Worm (Caenorhabditis elegans) whole organism, L1 larva: ENCODE data around the gene C46F11.4.

Experiments
- C16A3.4 ChIP-seq: fragments of 150-350 bp; optimal IDR thresholded peaks from 2 replicates; lab custom pipeline; 2014; ENCODE audit warnings: missing biosample characterization, missing genetic modification characterization
- C34B4.2 ChIP-seq: sonication (generic microtip); optimal IDR thresholded peaks from 2 replicates; lab custom pipeline; 2017; ENCODE audit warnings: mild to moderate bottlenecking, missing genetic modification characterization, missing compliant biosample characterization
- aha-1 ChIP-seq: fragments of 150-350 bp; optimal IDR thresholded peaks from 2 replicates; lab custom pipeline; 2014; ENCODE audit warnings: missing biosample characterization, missing genetic modification characterization
- alr-1 ChIP-seq: fragments of 200-800 bp; sonication (Bioruptor generic); optimal IDR thresholded peaks from 2 replicates; lab custom pipeline; 2018; ENCODE audit warnings: borderline replicate concordance, mild to moderate bottlenecking, missing genetic modification characterization, missing compliant biosample characterization
- blmp-1 ChIP-seq: fragments of 150-350 bp; optimal IDR thresholded peaks from 2 replicates; lab custom pipeline; 2014; ENCODE audit warnings: missing biosample characterization, missing genetic modification characterization
- dpl-1 ChIP-seq, 3 experiments: fragments of 150-350 bp in 2 of 3; sonication (generic microtip) in 1 of 3; optimal IDR thresholded peaks; 2 replicates each; lab custom pipeline; 2014 to 2017; ENCODE audit warnings: missing biosample characterization in 3 of 3, missing genetic modification characterization in 3 of 3, missing genetic modification reagents in 3 of 3
- dsc-1 ChIP-seq: sonication (generic microtip); optimal IDR thresholded peaks from 2 replicates; lab custom pipeline; 2016; ENCODE audit warnings: mild to moderate bottlenecking, missing genetic modification characterization, missing compliant biosample characterization
- efl-1 ChIP-seq, 4 experiments: fragments of 150-350 bp; optimal IDR thresholded peaks in 3 of 4; peaks in 1 of 4; 1 replicate in 1 of 4; 2 replicates in 3 of 4; lab custom pipeline; 2014; ENCODE audit warnings: missing biosample characterization in 2 of 4, missing genetic modification characterization in 2 of 4, missing genetic modification reagents in 2 of 4
- egl-27 ChIP-seq, 2 experiments: fragments of 150-350 bp in 1 of 2; sonication (generic microtip); optimal IDR thresholded peaks; 3 replicates each; lab custom pipeline; 2017 to 2018; ENCODE audit warnings: missing biosample characterization in 2 of 2, missing genetic modification characterization in 2 of 2, missing genetic modification reagents in 2 of 2
- elt-2 ChIP-seq: sonication (generic microtip); optimal IDR thresholded peaks from 2 replicates; lab custom pipeline; 2016; ENCODE audit warnings: missing genetic modification characterization, mild to moderate bottlenecking, inconsistent platforms, missing compliant biosample characterization, missing genetic modification reagents
- elt-3 ChIP-seq, 6 experiments: fragments of 150-350 bp in 1 of 6; sonication (generic microtip); optimal IDR thresholded peaks; 2 replicates each; lab custom pipeline; 2017 to 2018; ENCODE audit warnings: missing biosample characterization in 6 of 6, missing genetic modification characterization in 6 of 6, inconsistent platforms in 1 of 6
- hpl-2 ChIP-seq: fragments of 150-350 bp; optimal IDR thresholded peaks from 2 replicates; lab custom pipeline; 2014; ENCODE audit warnings: missing biosample characterization, missing genetic modification reagents, missing genetic modification characterization
- irx-1 ChIP-seq: sonication (generic microtip); optimal IDR thresholded peaks from 2 replicates; lab custom pipeline; 2016; ENCODE audit warnings: missing genetic modification characterization, missing compliant biosample characterization
- jun-1 ChIP-seq: fragments of 150-350 bp; optimal IDR thresholded peaks from 2 replicates; lab custom pipeline; 2014; ENCODE audit warnings: missing biosample characterization, missing genetic modification reagents, missing genetic modification characterization
- lin-14 ChIP-seq: fragments of 200-800 bp; sonication (Bioruptor generic); optimal IDR thresholded peaks from 2 replicates; lab custom pipeline; 2018; ENCODE audit warnings: mild to moderate bottlenecking, missing genetic modification characterization, moderate library complexity, missing compliant biosample characterization
- lin-15B ChIP-seq: fragments of 150-350 bp; sonication (generic microtip); optimal IDR thresholded peaks from 3 replicates; lab custom pipeline; 2014; ENCODE audit warnings: missing biosample characterization, missing genetic modification characterization
- lin-35 ChIP-seq, 2 experiments: fragments of 150-350 bp; optimal IDR thresholded peaks; 2 replicates each; lab custom pipeline; 2014; ENCODE audit warnings: missing biosample characterization in 2 of 2, missing genetic modification characterization in 2 of 2, missing genetic modification reagents in 2 of 2
- lin-39 ChIP-seq: fragments of 150-350 bp; optimal IDR thresholded peaks from 2 replicates; lab custom pipeline; 2014; ENCODE audit warnings: missing biosample characterization, missing genetic modification reagents, missing genetic modification characterization
- lsy-2 ChIP-seq, 2 experiments: fragments of 150-350 bp; optimal IDR thresholded peaks; 2 replicates each; lab custom pipeline; 2014; ENCODE audit warnings: missing biosample characterization in 2 of 2, missing genetic modification characterization in 2 of 2
- mab-9 ChIP-seq: fragments of 200-800 bp; sonication (Bioruptor generic); IDR thresholded peaks from 2 replicates; pipeline ENCODE4 v1.3.6; 2022; ENCODE audit warnings: missing genetic modification reagents, missing genetic modification characterization, missing compliant biosample characterization
- mdl-1 ChIP-seq, 2 experiments: fragments of 150-350 bp; optimal IDR thresholded peaks; 2 replicates each; lab custom pipeline; 2014 to 2017; ENCODE audit warnings: missing biosample characterization in 2 of 2, missing genetic modification characterization in 2 of 2, inconsistent platforms in 1 of 2
- mep-1 ChIP-seq: fragments of 150-350 bp; optimal IDR thresholded peaks from 2 replicates; lab custom pipeline; 2014; ENCODE audit warnings: missing biosample characterization, missing genetic modification characterization
- nhr-12 ChIP-seq: sonication (generic microtip); optimal IDR thresholded peaks from 2 replicates; lab custom pipeline; 2017; ENCODE audit warnings: missing biosample characterization, missing genetic modification characterization
- nhr-28 ChIP-seq: fragments of 150-350 bp; optimal IDR thresholded peaks from 2 replicates; lab custom pipeline; 2014; ENCODE audit warnings: missing biosample characterization, missing genetic modification characterization
- nhr-71 ChIP-seq: sonication (generic microtip); optimal IDR thresholded peaks from 2 replicates; lab custom pipeline; 2016; ENCODE audit warnings: mild to moderate bottlenecking, missing genetic modification characterization, moderate library complexity, missing compliant biosample characterization
- nhr-76 ChIP-seq: sonication (generic microtip); optimal IDR thresholded peaks from 2 replicates; lab custom pipeline; 2017; ENCODE audit warnings: missing biosample characterization, missing genetic modification characterization
- nhr-84 ChIP-seq: sonication (generic microtip); optimal IDR thresholded peaks from 2 replicates; lab custom pipeline; 2017; ENCODE audit warnings: missing biosample characterization, missing genetic modification characterization
- nhr-85 ChIP-seq: sonication (generic microtip); peaks from one replicate; lab custom pipeline; 2016; ENCODE audit warnings: missing genetic modification characterization, inconsistent platforms, missing compliant biosample characterization
- pax-3 ChIP-seq: fragments of 200-800 bp; sonication (Bioruptor generic); optimal IDR thresholded peaks from 2 replicates; lab custom pipeline; 2018; ENCODE audit warnings: mild to moderate bottlenecking, missing genetic modification characterization, moderate library complexity, missing compliant biosample characterization
- skn-1 ChIP-seq: fragments of 150-350 bp; optimal IDR thresholded peaks from 2 replicates; lab custom pipeline; 2014; ENCODE audit warnings: missing biosample characterization, missing genetic modification characterization
- sup-37 ChIP-seq: fragments of 200-800 bp; sonication (Bioruptor generic); optimal IDR thresholded peaks from 2 replicates; lab custom pipeline; 2018; ENCODE audit warnings: mild to moderate bottlenecking, missing genetic modification characterization, missing compliant biosample characterization
- tbx-2 ChIP-seq: sonication (generic microtip); optimal IDR thresholded peaks from 2 replicates; lab custom pipeline; 2016; ENCODE audit warnings: missing genetic modification characterization, missing compliant biosample characterization
- unc-130 ChIP-seq: fragments of 150-350 bp; optimal IDR thresholded peaks from 2 replicates; lab custom pipeline; 2017; ENCODE audit warnings: missing biosample characterization, missing genetic modification characterization, inconsistent platforms
- unc-30 ChIP-seq: sonication (generic microtip); optimal IDR thresholded peaks from 2 replicates; lab custom pipeline; 2017; ENCODE audit warnings: missing biosample characterization, missing genetic modification characterization
- unc-62 ChIP-seq: fragments of 150-350 bp; optimal IDR thresholded peaks from 2 replicates; lab custom pipeline; 2014; ENCODE audit warnings: missing biosample characterization, missing genetic modification reagents, missing genetic modification characterization
- xbp-1 ChIP-seq: sonication (generic microtip); optimal IDR thresholded peaks from 2 replicates; lab custom pipeline; 2016; ENCODE audit warnings: missing genetic modification characterization, missing compliant biosample characterization
- zip-4 ChIP-seq: fragments of 200-800 bp; sonication (Bioruptor generic); optimal IDR thresholded peaks from 2 replicates; lab custom pipeline; 2018; ENCODE audit warnings: mild to moderate bottlenecking, missing genetic modification characterization, moderate library complexity, missing compliant biosample characterization
- ztf-4 ChIP-seq: fragments of 150-350 bp; optimal IDR thresholded peaks from 2 replicates; lab custom pipeline; 2014; ENCODE audit warnings: missing biosample characterization, missing genetic modification characterization

C46F11.4 gene

ce11 chrIII:3650266-3650665, 13.8 kb downstream of the C46F11.4 start:
- no peak for TF ChIP-seq alr-1
- TF ChIP-seq lin-14 (GFP tag; lab: Kevin White, UChicago): peak; percentile 28
- TF ChIP-seq irx-1 (tag; lab: Kevin White, UChicago): no peak
- no peak for TF ChIP-seq mab-9 (GFP tag; lab: Robert Waterston, UW)
- TF ChIP-seq blmp-1: peak; percentile 19
- TF ChIP-seq tbx-2 (tag; lab: Kevin White, UChicago): no peak
- peak; percentile 24 for TF ChIP-seq mep-1 (tag; lab: Kevin White, UChicago)
- peak; percentile 53 for TF ChIP-seq skn-1

DNA sequence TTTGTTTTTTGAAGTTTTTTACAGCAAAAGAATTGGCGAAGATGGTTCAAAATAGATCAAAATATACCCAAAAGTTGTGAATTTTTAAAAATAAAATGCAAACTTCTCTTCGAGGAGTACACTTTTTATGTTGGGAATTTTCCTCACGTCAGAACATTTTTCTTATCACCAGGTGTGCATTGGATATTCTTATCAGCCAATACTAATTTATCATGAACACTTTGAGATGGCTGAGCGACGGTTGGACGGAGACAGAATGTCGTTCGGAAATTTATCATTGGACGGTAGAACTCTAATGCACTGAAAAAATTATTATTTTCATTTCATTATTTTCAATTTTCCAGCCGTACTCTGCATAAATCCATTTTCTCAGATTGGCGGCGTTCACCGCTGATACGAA, 14.8 kb downstream of the C46F11.4 start:
- TF ChIP-seq C16A3.4 (tag; lab: Kevin White, UChicago) (no peak), lin-39 (no peak), hpl-2 (GFP tag; lab: Kevin White, UChicago) (no peak)
- TF ChIP-seq, all 84 proteins: peak for 0

DNA sequence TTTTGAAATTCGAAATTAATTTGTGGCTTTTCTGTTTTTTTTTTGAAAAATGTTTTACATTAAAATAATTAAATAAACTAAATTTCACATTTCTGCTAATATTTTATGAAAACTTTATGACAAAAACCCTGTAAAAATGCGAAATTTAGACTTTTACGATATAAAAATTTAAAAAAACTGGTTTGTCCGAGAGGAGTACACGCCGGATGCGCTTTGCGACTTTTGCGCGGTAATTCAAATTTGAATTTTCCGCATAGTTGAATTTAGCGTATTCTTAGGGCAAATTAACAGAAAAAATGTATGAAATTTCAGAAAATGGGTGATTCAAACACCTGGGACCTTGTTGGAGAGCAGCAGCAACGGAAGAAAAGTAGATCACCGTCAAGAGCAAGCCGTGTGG, 20.0 kb downstream of the C46F11.4 start, which contains the start of gene unc-93:
Gene unc-93, plus strand, starts transcription at position 301 of the 400 bp plus-strand sequence.
- TF ChIP-seq xbp-1 (tag; lab: Kevin White, UChicago) (no peak), efl-1 (optimal IDR thresholded peaks at IDR 0.05; lab: Kevin White, UChicago) (no peak), efl-1 (GFP tag; optimal IDR thresholded peaks at IDR 0.05 in 1 of 2; lab: Kevin White, UChicago) (peak in 1 of 2 experiments; percentile 20), dpl-1 (GFP tag; optimal IDR thresholded peaks at IDR 0.05; lab: Kevin White, UChicago) (peak in 1 of 3 experiments; percentile 0)
- TF ChIP-seq, all 84 proteins: peak for 2

DNA sequence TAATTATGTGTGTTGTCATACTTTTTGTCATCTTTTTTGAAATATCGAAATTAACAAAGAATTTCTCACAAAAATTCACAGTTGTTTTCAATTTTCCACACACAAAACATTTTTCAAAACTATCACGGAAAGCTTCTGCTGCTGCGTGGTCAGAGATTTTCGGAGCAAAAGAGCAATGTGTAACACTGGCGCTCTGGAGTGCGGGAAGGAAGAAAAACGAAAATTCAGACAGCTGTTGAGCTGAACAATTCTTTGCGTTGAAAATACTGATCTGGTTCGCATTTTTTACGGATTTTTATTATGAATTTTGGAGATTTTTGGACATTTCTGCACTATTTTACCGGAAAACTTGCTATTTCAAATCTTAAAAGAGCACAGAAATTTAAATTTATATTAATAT, 20.5 kb downstream of the C46F11.4 start:
- TF ChIP-seq dsc-1 (tag; lab: Kevin White, UChicago): peak; percentile 20
- no peak for TF ChIP-seq unc-130 (tag; lab: Kevin White, UChicago)

DNA sequence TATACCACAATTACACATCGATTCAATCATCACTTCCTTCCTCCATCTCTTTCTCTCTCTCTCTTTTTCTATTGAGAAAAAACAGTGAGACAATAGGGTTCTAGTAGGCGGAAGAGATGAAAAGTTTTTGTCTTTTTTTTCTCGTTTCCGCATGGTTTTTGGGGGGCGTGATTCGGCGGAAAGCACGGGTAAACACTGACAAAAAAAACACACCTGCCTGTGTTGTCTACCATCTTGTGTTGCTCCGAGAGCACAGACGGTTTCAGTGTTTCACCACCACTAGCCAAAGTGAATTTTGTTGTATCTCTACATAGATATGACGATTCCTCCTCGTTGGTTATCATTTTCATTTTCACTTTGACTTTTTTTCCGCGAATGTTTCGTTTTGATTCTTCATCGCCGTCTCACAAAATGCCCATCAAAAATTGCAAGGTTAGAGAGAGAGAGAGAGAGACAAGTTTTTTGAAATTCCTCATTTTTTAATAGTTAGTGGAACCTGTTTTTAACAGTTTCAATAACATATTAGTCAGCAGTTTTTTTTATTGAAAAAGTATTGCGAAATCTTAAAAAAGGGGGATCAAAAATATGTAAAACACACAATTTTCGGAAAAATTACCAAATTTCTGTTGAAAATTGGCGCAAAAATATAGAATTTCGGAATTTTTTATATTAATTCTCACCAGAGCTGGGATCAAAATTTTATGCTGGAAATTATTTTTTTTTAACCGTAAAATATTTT, 26.7 kb downstream of the C46F11.4 start:
- TF ChIP-seq lin-35 (GFP tag; optimal IDR thresholded peaks at IDR 0.05; lab: Kevin White, UChicago): peak in 1 of 2 experiments; percentile 31
- TF ChIP-seq mab-9 (GFP tag; lab: Robert Waterston, UW): no peak
- TF ChIP-seq efl-1 (optimal IDR thresholded peaks at IDR 0.05; lab: Kevin White, UChicago): no peak
- TF ChIP-seq efl-1 (GFP tag; optimal IDR thresholded peaks at IDR 0.05 in 1 of 2; lab: Kevin White, UChicago): peak in 1 of 2 experiments; percentile 91
- peak; percentile 11 for TF ChIP-seq elt-2 (tag; lab: Kevin White, UChicago)
- TF ChIP-seq elt-3 (tag; optimal IDR thresholded peaks at IDR 0.05; lab: Kevin White, UChicago): peak in 1 of 6 experiments; percentile 23
- no peak for TF ChIP-seq nhr-71 (tag; lab: Kevin White, UChicago)
- TF ChIP-seq aha-1 (tag; lab: Kevin White, UChicago): no peak
- TF ChIP-seq lsy-2 (tag; optimal IDR thresholded peaks at IDR 0.05; lab: Kevin White, UChicago): peak in 1 of 2 experiments; percentile 33
- TF ChIP-seq lin-14 (GFP tag; lab: Kevin White, UChicago): peak; percentile 62
- no peak for TF ChIP-seq hpl-2 (GFP tag; lab: Kevin White, UChicago)
- peak; percentile 48 for TF ChIP-seq zip-4 (GFP tag; lab: Kevin White, UChicago)
- TF ChIP-seq nhr-85: peak; percentile 65
- TF ChIP-seq blmp-1: peak; percentile 61
- no peak for TF ChIP-seq egl-27 (tag; optimal IDR thresholded peaks at IDR 0.05; lab: Kevin White, UChicago)
- TF ChIP-seq mdl-1 (tag; optimal IDR thresholded peaks at IDR 0.05; lab: Kevin White, UChicago): peak in 1 of 2 experiments; percentile 17
- TF ChIP-seq ztf-4 (tag; lab: Kevin White, UChicago): no peak

ce11 chrIII:3635844-3636243, 28.3 kb downstream of the C46F11.4 start, which contains the start of gene rilp-1:
rilp-1 (plus strand) TSS chrIII:3636144.
- TF ChIP-seq jun-1 (tag; lab: Kevin White, UChicago) (no peak), nhr-12 (tag; lab: Kevin White, UChicago) (no peak), nhr-28 (tag; lab: Kevin White, UChicago) (no peak), unc-62 (GFP tag; lab: Kevin White, UChicago) (no peak), nhr-84 (tag; lab: Kevin White, UChicago) (no peak), dpl-1 (GFP tag; optimal IDR thresholded peaks at IDR 0.05; lab: Kevin White, UChicago) (no peak), pax-3 (no peak), mdl-1 (tag; optimal IDR thresholded peaks at IDR 0.05; lab: Kevin White, UChicago) (no peak), unc-30 (no peak), sup-37 (GFP tag; lab: Kevin White, UChicago) (no peak), C34B4.2 (no peak), lin-15B (no peak), nhr-76 (no peak)
